Worm (Caenorhabditis elegans) whole organism, L1 larva: ENCODE measurements around the gene C07D10.1.
"Not testable (repeated sequence)": the region's sequence is repeated elsewhere in the genome, so short reads cannot be mapped to it uniquely, and the experiment has no call there.

ENCODE experiments used
- C34B4.2 ChIP-seq: sonication (generic microtip); optimal IDR thresholded peaks from 2 replicates; lab custom pipeline; 2017; ENCODE audit warnings: mild to moderate bottlenecking, missing genetic modification characterization, missing compliant biosample characterization
- lin-14 ChIP-seq: fragments of 200-800 bp; sonication (Bioruptor generic); optimal IDR thresholded peaks from 2 replicates; lab custom pipeline; 2018; ENCODE audit warnings: mild to moderate bottlenecking, missing genetic modification characterization, moderate library complexity, missing compliant biosample characterization
- ztf-11 ChIP-seq, 2 experiments: sonication (generic microtip); optimal IDR thresholded peaks; 2 replicates each; lab custom pipeline; 2016 to 2017; ENCODE audit warnings: missing genetic modification characterization in 2 of 2, missing biosample characterization in 1 of 2, missing compliant biosample characterization in 1 of 2

The C07D10.1 gene

DNA sequence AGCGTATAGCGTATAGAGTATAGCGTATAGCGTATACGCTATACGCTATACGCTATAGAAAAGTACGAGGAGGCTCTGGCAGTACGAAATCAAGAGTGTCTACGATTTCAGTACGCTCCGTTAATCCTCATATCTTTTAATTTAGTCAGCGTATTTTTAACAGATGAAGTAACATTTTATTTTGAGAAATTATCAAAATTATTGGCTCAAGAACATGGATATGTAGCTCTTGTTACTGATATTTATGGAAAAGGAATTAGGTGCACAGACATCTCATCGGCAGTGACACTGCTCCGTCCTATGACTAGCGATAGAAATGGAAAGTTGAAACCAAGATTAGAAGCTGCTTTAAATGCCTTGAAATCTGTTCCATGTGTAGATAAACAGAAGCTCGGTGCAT is 36.1 kb downstream of the C07D10.1 start, which contains the start of gene K02A2.1:
K02A2.1 (plus strand) TSS at position 301 of the 400 bp plus-strand sequence.
- not testable (repeated sequence) for TF ChIP-seq ztf-11 (tag; optimal IDR thresholded peaks at IDR 0.05; lab: Kevin White, UChicago); C34B4.2 (tag; lab: Kevin White, UChicago); lin-14 (GFP tag; lab: Kevin White, UChicago)
- TF ChIP-seq, all 84 proteins: peak for 0; not testable (repeated sequence) for 84
